Fruit fly (Drosophila melanogaster): ENCODE measurements around the gene CG7950.

CG7950 gene

DNA sequence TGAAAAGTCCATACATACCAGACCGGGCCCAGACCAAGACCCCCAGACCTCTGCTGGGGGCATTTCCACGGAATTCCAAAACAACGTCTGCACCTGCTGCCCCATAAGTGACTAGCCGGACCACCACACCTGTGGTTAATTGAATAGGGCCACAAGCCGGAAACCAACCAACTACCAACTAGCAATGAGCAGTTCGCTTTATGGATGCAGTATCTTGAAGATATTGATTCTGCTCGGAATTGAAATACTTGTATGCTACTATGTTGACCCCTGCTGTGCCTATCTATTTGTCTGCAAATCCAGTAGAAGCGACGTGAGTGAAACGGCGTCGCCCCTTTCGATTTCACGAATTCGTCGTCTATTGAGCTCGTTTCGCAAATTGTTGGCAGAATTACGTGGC lies 39.2 kb downstream of the CG7950 start (continued):
- TF ChIP-seq Atf3 (GFP tag; optimal IDR thresholded peaks at IDR 0.05) (peak; percentile 3), CG14441 (GFP tag; IDR thresholded peaks at IDR 0.05) (peak; percentile 57), CG1603 (tag; optimal IDR thresholded peaks at IDR 0.05) (peak; percentile 33), CG32772 (GFP tag; IDR thresholded peaks at IDR 0.05) (peak; percentile 32; the same call in 1 of the 2 replicates), row (GFP tag; IDR thresholded peaks at IDR 0.05) (peak; percentile 32; the same call in 1 of the 3 replicates), ttk (GFP tag; IDR thresholded peaks at IDR 0.05) (peak; percentile 25; the same call in 1 of the 2 replicates), CG11696 (GFP tag; IDR thresholded peaks at IDR 0.05) (0 out of 2 replicates have a peak, but pooled peaks have one; percentile 59), ranshi (GFP tag; IDR thresholded peaks at IDR 0.05) (peak; percentile 46; the same call in 1 of the 2 replicates), zfh1 (GFP tag; IDR thresholded peaks at IDR 0.05) (peak; percentile 53; the same call in 1 of the 3 replicates), Ptx1 (GFP tag; IDR thresholded peaks at IDR 0.05) (peak; percentile 46), tup (GFP tag; optimal IDR thresholded peaks at IDR 0.05) (no peak), slbo (GFP tag; IDR thresholded peaks at IDR 0.05) (peak; percentile 55), CrebB (tag; optimal IDR thresholded peaks at IDR 0.05) (no peak), ind (GFP tag; optimal IDR thresholded peaks at IDR 0.05) (peak; percentile 42), ci (GFP tag; IDR thresholded peaks at IDR 0.05) (peak; percentile 59; the same call in 1 of the 3 replicates), phol (tag; optimal IDR thresholded peaks at IDR 0.05) (no peak), HLH3B (GFP tag; IDR thresholded peaks at IDR 0.05) (0 out of 2 replicates have a peak, but pooled peaks have one; percentile 32), CG2120 (GFP tag; optimal IDR thresholded peaks at IDR 0.05) (peak; percentile 40), Sox102F (GFP tag; optimal IDR thresholded peaks at IDR 0.05) (peak; percentile 23), bab2 (GFP tag; optimal IDR thresholded peaks at IDR 0.05) (peak; percentile 17), Antp (GFP tag; optimal IDR thresholded peaks at IDR 0.05) (peak; percentile 25), H2.0 (GFP tag; IDR thresholded peaks at IDR 0.05) (peak; percentile 27; the same call in 1 of the 2 replicates), gem (tag; optimal IDR thresholded peaks at IDR 0.05) (peak; percentile 25), CG17359 (tag; optimal IDR thresholded peaks at IDR 0.05) (peak; percentile 18), Drgx (GFP tag; IDR thresholded peaks at IDR 0.05) (peak; percentile 96), ab (GFP tag; optimal IDR thresholded peaks at IDR 0.05) (no peak), CG11504 (tag; optimal IDR thresholded peaks at IDR 0.05) (peak; percentile 30), Aef1 (GFP tag; IDR thresholded peaks at IDR 0.05) (peak; percentile 27; the same call in 1 of the 3 replicates), so (GFP tag; IDR thresholded peaks at IDR 0.05) (0 out of 3 replicates have a peak, but pooled peaks have one; percentile 26), E2f1 (GFP tag; IDR thresholded peaks at IDR 0.05) (peak; percentile 13; the same call in 1 of the 2 replicates), gro (GFP tag; optimal IDR thresholded peaks at IDR 0.05) (no peak), mirr (GFP tag; optimal IDR thresholded peaks at IDR 0.05) (no peak), CG7839 (tag; optimal IDR thresholded peaks at IDR 0.05) (peak; percentile 12), Xrp1 (GFP tag; IDR thresholded peaks at IDR 0.05) (peak; percentile 43), HLHmδ (GFP tag; optimal IDR thresholded peaks at IDR 0.05) (no peak), CG9932 (GFP tag; IDR thresholded peaks at IDR 0.05) (peak; percentile 45), Hsf (GFP tag; optimal IDR thresholded peaks at IDR 0.05) (no peak), zfh2 (GFP tag; optimal IDR thresholded peaks at IDR 0.05) (peak; percentile 48), CG3407 (GFP tag; optimal IDR thresholded peaks at IDR 0.05) (no peak), Xbp1 (GFP tag; optimal IDR thresholded peaks at IDR 0.05) (peak; percentile 17), scrt (GFP tag; optimal IDR thresholded peaks at IDR 0.05) (no peak), Dip3 (GFP tag; optimal IDR thresholded peaks at IDR 0.05) (peak; percentile 46), Med (GFP tag) (peak; percentile 80)
